ENCODE assay signal across 5 fruit fly cellular contexts in the genomic region with DNA sequence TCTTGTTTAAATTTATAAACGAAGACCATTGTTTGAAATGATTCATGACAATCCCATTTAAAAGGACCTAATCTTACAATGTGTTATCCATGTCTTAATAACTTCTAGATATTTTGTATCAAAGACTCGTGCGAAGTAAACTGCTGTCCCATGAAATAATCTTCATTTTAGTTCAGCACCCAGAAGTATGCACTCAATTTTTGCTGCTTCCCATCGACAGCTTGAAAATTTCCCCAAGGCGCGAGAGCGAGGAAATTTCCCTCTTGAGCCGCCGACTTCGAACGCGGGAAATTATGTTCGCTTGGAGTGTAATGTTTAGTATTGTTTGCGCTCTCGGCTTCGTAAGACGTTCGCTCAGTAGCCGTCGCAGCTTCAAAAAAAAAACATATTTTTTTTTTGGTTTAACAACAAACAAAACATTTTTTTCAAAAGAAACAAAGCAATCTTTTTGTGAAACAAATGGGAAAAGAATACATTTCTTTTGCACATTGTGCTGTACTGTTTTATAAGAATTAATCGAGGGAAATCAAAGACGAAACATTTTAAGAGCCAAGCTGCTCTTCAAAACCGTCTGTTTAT.
A peak's percentile ranks its signal among the peaks of the same experiment; 100 is the strongest.
TF ChIP-seq lines count a peak whose summit lies in the region.

No protein-coding gene starts in this region.

- no peak for TF ChIP-seq CTCF in whole organism, embryonic (GFP tag; optimal IDR thresholded peaks at IDR 0.05; lab: Kevin White, UChicago)

TF ChIP-seq in whole organism, adult, 20 proteins besides CTCF, POLR2A, EP300 and RAD21:
- TF ChIP-seq toe (GFP tag; optimal IDR thresholded peaks at IDR 0.05; lab: Kevin White, UChicago) (no peak), pad (GFP tag; optimal IDR thresholded peaks at IDR 0.05; lab: Kevin White, UChicago) (peak; percentile 88)

TF ChIP-seq in whole organism, embryonic, 481 proteins besides CTCF, POLR2A, EP300 and RAD21 (continues in another document):
- TF ChIP-seq Sox100B (GFP tag; optimal IDR thresholded peaks at IDR 0.05; lab: Kevin White, UChicago) (no peak), vfl (GFP tag; optimal IDR thresholded peaks at IDR 0.05; lab: Kevin White, UChicago) (no peak), CG1647 (GFP tag; optimal IDR thresholded peaks at IDR 0.05; lab: Kevin White, UChicago) (no peak), Nf-YA (GFP tag; IDR thresholded peaks at IDR 0.05; lab: Robert Waterston, UW) (no peak), CG1792 (GFP tag; optimal IDR thresholded peaks at IDR 0.05; lab: Kevin White, UChicago) (no peak), CG11247 (GFP tag; IDR thresholded peaks at IDR 0.05; lab: Robert Waterston, UW) (no peak), bbx (GFP tag; IDR thresholded peaks at IDR 0.05; lab: Robert Waterston, UW; ENCODE audit: partially characterized antibody) (0 out of 2 replicates have a peak, but pooled peaks have one; percentile 29), Xrp1 (GFP tag; IDR thresholded peaks at IDR 0.05; lab: Robert Waterston, UW) (no peak), corto (GFP tag; optimal IDR thresholded peaks at IDR 0.05; lab: Kevin White, UChicago) (no peak), Jarid2 (GFP tag; optimal IDR thresholded peaks at IDR 0.05; lab: Kevin White, UChicago) (peak; percentile 76), CoRest (tag; optimal IDR thresholded peaks at IDR 0.05; lab: Kevin White, UChicago) (no peak), BtbVII (GFP tag; optimal IDR thresholded peaks at IDR 0.05; lab: Kevin White, UChicago) (no peak), Awh (GFP tag; IDR thresholded peaks at IDR 0.05; lab: Robert Waterston, UW) (no peak), B-H1 (GFP tag; IDR thresholded peaks at IDR 0.05; lab: Robert Waterston, UW) (no peak), CG30431 (GFP tag; optimal IDR thresholded peaks at IDR 0.05; lab: Kevin White, UChicago) (no peak), CG8089 (GFP tag; optimal IDR thresholded peaks at IDR 0.05; lab: Kevin White, UChicago) (no peak), danr (GFP tag; IDR thresholded peaks at IDR 0.05; lab: Robert Waterston, UW) (no peak), Atf3 (GFP tag; optimal IDR thresholded peaks at IDR 0.05; lab: Kevin White, UChicago) (no peak), CG3281 (GFP tag; optimal IDR thresholded peaks at IDR 0.05; lab: Kevin White, UChicago) (no peak), CG2116 (GFP tag; optimal IDR thresholded peaks at IDR 0.05; lab: Kevin White, UChicago) (no peak), gcm (GFP tag; optimal IDR thresholded peaks at IDR 0.05; lab: Kevin White, UChicago) (no peak)

TF ChIP-seq in whole organism, prepupa, 60 proteins besides CTCF, POLR2A, EP300 and RAD21:
- TF ChIP-seq Eip78C (GFP tag; lab: Kevin White, UChicago), result peak; percentile 38
- TF ChIP-seq eg (GFP tag; IDR thresholded peaks at IDR 0.05; lab: Robert Waterston, UW), result peak; percentile 25; the same call in 1 of the 3 replicates
- no peak for TF ChIP-seq Lpt (GFP tag; optimal IDR thresholded peaks at IDR 0.05; lab: Kevin White, UChicago)
- no peak for TF ChIP-seq CG7368 (GFP tag; optimal IDR thresholded peaks at IDR 0.05; lab: Kevin White, UChicago)

TF ChIP-seq in whole organism, pupa, 21 proteins besides CTCF, POLR2A, EP300 and RAD21:
- TF ChIP-seq CG4496 (GFP tag; IDR thresholded peaks at IDR 0.05; lab: Robert Waterston, UW) (no peak), Ets98B (GFP tag; IDR thresholded peaks at IDR 0.05; lab: Robert Waterston, UW) (0 out of 2 replicates have a peak, but pooled peaks have one; percentile 11)

TF ChIP-seq in whole organism, wandering third instar larva, 38 proteins besides CTCF, POLR2A, EP300 and RAD21:
- peak; percentile 65 for TF ChIP-seq Myc (optimal IDR thresholded peaks at IDR 0.05; lab: Kevin White, UChicago)
- TF ChIP-seq CG9705 (GFP tag; optimal IDR thresholded peaks at IDR 0.05; lab: Kevin White, UChicago), result no peak
